Fruit fly (Drosophila melanogaster) whole organism, wandering third instar larva: Measurements from ENCODE around the gene dpr14.
A peak's percentile ranks its signal among the peaks of the same experiment; 100 is the strongest.

Experiments
- Abd-B ChIP-seq: fragments of >200 bp; optimal IDR thresholded peaks from 2 replicates; lab custom pipeline; 2017; ENCODE audit warnings: missing biosample characterization, missing genetic modification characterization
- CG32264 ChIP-seq: fragments of 200-800 bp; sonication (Bioruptor generic); optimal IDR thresholded peaks from 2 replicates; lab custom pipeline; 2016; ENCODE audit warnings: missing biosample characterization, missing genetic modification characterization
- CG9705 ChIP-seq: fragments of 200-800 bp; sonication (Bioruptor generic); optimal IDR thresholded peaks from 2 replicates; lab custom pipeline; 2018; ENCODE audit warnings: missing biosample characterization, mild to moderate bottlenecking, missing genetic modification characterization
- CrebA ChIP-seq: fragments of 200-800 bp; sonication (Bioruptor generic); optimal IDR thresholded peaks from 2 replicates; lab custom pipeline; 2016; ENCODE audit warnings: missing biosample characterization, mild to moderate bottlenecking, missing genetic modification characterization, borderline replicate concordance
- Dfd ChIP-seq: fragments of >200 bp; optimal IDR thresholded peaks from 2 replicates; lab custom pipeline; 2017; ENCODE audit warnings: missing biosample characterization, missing genetic modification characterization
- Dif ChIP-seq: fragments of 200-275, 200-300 bp; sonication (Bioruptor generic); optimal IDR thresholded peaks from 2 replicates; lab custom pipeline; 2018; ENCODE audit warnings: missing biosample characterization, missing genetic modification characterization; ENCODE audit not compliant: partially characterized antibody
- GATAd ChIP-seq: sonication (Bioruptor generic); optimal IDR thresholded peaks from 2 replicates; lab custom pipeline; 2016; ENCODE audit warnings: missing biosample characterization, missing genetic modification characterization
- HLH106 ChIP-seq: fragments of 200-800 bp; optimal IDR thresholded peaks from 3 replicates; lab custom pipeline; 2019; ENCODE audit warnings: missing biosample characterization, mild to moderate bottlenecking, missing genetic modification characterization, moderate library complexity
- Hnf4 ChIP-seq: fragments of 200-800 bp; sonication (Bioruptor generic); optimal IDR thresholded peaks from 2 replicates; lab custom pipeline; 2016; ENCODE audit warnings: missing biosample characterization, mild to moderate bottlenecking, missing genetic modification characterization
- Hr78 ChIP-seq: fragments of >200 bp; optimal IDR thresholded peaks from 2 replicates; lab custom pipeline; 2017; ENCODE audit warnings: missing biosample characterization, missing genetic modification characterization
- Hr83 ChIP-seq: fragments of 200-300 bp; sonication (Bioruptor generic); optimal IDR thresholded peaks from 2 replicates; lab custom pipeline; 2016; ENCODE audit warnings: missing biosample characterization, mild to moderate bottlenecking, missing genetic modification characterization, moderate library complexity; ENCODE audit not compliant: poor library complexity, severe bottlenecking
- Jra ChIP-seq: sonication (Bioruptor generic); optimal IDR thresholded peaks from 2 replicates; lab custom pipeline; 2016; ENCODE audit warnings: missing biosample characterization, missing genetic modification characterization
- Mio ChIP-seq: sonication (Bioruptor generic); optimal IDR thresholded peaks from 2 replicates; lab custom pipeline; 2016; ENCODE audit warnings: missing biosample characterization, missing genetic modification characterization
- Myc ChIP-seq: fragments of >200 bp; optimal IDR thresholded peaks from 2 replicates; lab custom pipeline; 2017
- N ChIP-seq: fragments of >200 bp; optimal IDR thresholded peaks from 2 replicates; lab custom pipeline; 2018; ENCODE audit warnings: missing biosample characterization, missing external identifiers, missing genetic modification characterization
- OdsH ChIP-seq: fragments of 200-800 bp; sonication (Bioruptor generic); optimal IDR thresholded peaks from 2 replicates; lab custom pipeline; 2016; ENCODE audit warnings: missing biosample characterization, mild to moderate bottlenecking, missing genetic modification characterization
- Rel ChIP-seq, 2 experiments: fragments of 200-800 bp; sonication (Bioruptor generic) in 1 of 2; optimal IDR thresholded peaks; 2 replicates in 1 of 2; 3 replicates in 1 of 2; lab custom pipeline; 2016 to 2019; ENCODE audit warnings: mild to moderate bottlenecking in 2 of 2, missing biosample characterization in 2 of 2, missing genetic modification characterization in 2 of 2, moderate library complexity in 1 of 2
- Sp1 ChIP-seq: fragments of 200-800 bp; sonication (Bioruptor generic); optimal IDR thresholded peaks from 3 replicates; lab custom pipeline; 2019; ENCODE audit warnings: missing biosample characterization, mild to moderate bottlenecking, missing genetic modification characterization, moderate library complexity
- Vsx2 ChIP-seq: fragments of 200-300, 225-300 bp; sonication (Bioruptor generic); optimal IDR thresholded peaks from 2 replicates; lab custom pipeline; 2018; ENCODE audit warnings: missing biosample characterization, missing genetic modification characterization; ENCODE audit not compliant: partially characterized antibody
- br ChIP-seq: fragments of 200-800 bp; sonication (Bioruptor generic); optimal IDR thresholded peaks from 2 replicates; lab custom pipeline; 2016; ENCODE audit warnings: missing biosample characterization, missing genetic modification characterization
- brk ChIP-seq: fragments of 200-800 bp; sonication (Bioruptor generic); optimal IDR thresholded peaks from 2 replicates; lab custom pipeline; 2016; ENCODE audit warnings: missing biosample characterization, mild to moderate bottlenecking, missing genetic modification characterization
- dl ChIP-seq, 2 experiments: fragments of 175-275, 200-275 bp in 1 of 2; fragments of 200-275 bp in 1 of 2; sonication (Bioruptor generic); optimal IDR thresholded peaks; lab custom pipeline; 2018; ENCODE audit warnings: mild to moderate bottlenecking in 2 of 2, missing biosample characterization in 2 of 2, missing genetic modification characterization in 2 of 2, moderate library complexity in 2 of 2; ENCODE audit not compliant: partially characterized antibody in 2 of 2, insufficient read depth in 1 of 2
- dmrt93B ChIP-seq: fragments of 200-800 bp; sonication (Bioruptor generic); optimal IDR thresholded peaks from 2 replicates; lab custom pipeline; 2018; ENCODE audit warnings: missing biosample characterization, mild to moderate bottlenecking, missing genetic modification characterization
- dsf ChIP-seq: sonication (Bioruptor generic); optimal IDR thresholded peaks from 2 replicates; lab custom pipeline; 2016; ENCODE audit warnings: missing biosample characterization, missing genetic modification characterization, borderline replicate concordance
- ey ChIP-seq: fragments of 200-800 bp; sonication (Bioruptor generic); optimal IDR thresholded peaks from 2 replicates; lab custom pipeline; 2016; ENCODE audit warnings: missing biosample characterization, missing genetic modification characterization
- foxo ChIP-seq, 2 experiments: fragments of 200-800 bp; sonication (Bioruptor generic); optimal IDR thresholded peaks; 2 replicates in 1 of 2; 3 replicates in 1 of 2; lab custom pipeline; 2016 to 2017; ENCODE audit warnings: missing biosample characterization in 2 of 2, missing genetic modification characterization in 2 of 2
- fru ChIP-seq: fragments of 200-800 bp; sonication (Bioruptor generic); optimal IDR thresholded peaks from 3 replicates; lab custom pipeline; 2016; ENCODE audit warnings: missing biosample characterization, mild to moderate bottlenecking, missing genetic modification characterization
- h ChIP-seq: fragments of 200-800 bp; sonication (Bioruptor generic); optimal IDR thresholded peaks from 3 replicates; lab custom pipeline; 2016; ENCODE audit warnings: missing biosample characterization, mild to moderate bottlenecking, missing genetic modification characterization
- jim ChIP-seq: fragments of 175-275, 200-325 bp; sonication (Bioruptor generic); optimal IDR thresholded peaks from 2 replicates; lab custom pipeline; 2016; ENCODE audit warnings: missing biosample characterization, mild to moderate bottlenecking, missing genetic modification characterization
- lola ChIP-seq: fragments of >200 bp; optimal IDR thresholded peaks from 2 replicates; lab custom pipeline; 2017; ENCODE audit warnings: missing biosample characterization, missing genetic modification characterization
- pan ChIP-seq: fragments of >200 bp; optimal IDR thresholded peaks from 2 replicates; lab custom pipeline; 2017
- psq ChIP-seq: fragments of 200-800 bp; sonication (Bioruptor generic); optimal IDR thresholded peaks from 3 replicates; lab custom pipeline; 2017; ENCODE audit warnings: missing biosample characterization, mild to moderate bottlenecking, missing genetic modification characterization, moderate library complexity
- rgr ChIP-seq: fragments of 200-800 bp; sonication (Bioruptor generic); optimal IDR thresholded peaks from 3 replicates; lab custom pipeline; 2016; ENCODE audit warnings: missing biosample characterization, mild to moderate bottlenecking, missing genetic modification characterization
- sage ChIP-seq: fragments of 200-800 bp; sonication (Bioruptor generic); optimal IDR thresholded peaks from 2 replicates; lab custom pipeline; 2016; ENCODE audit warnings: missing biosample characterization, mild to moderate bottlenecking, missing genetic modification characterization
- sv ChIP-seq: fragments of 200-800 bp; sonication (Bioruptor generic); optimal IDR thresholded peaks from 3 replicates; lab custom pipeline; 2016; ENCODE audit warnings: missing biosample characterization, missing genetic modification characterization
- tai ChIP-seq: sonication (Bioruptor generic); optimal IDR thresholded peaks from 2 replicates; lab custom pipeline; 2016; ENCODE audit warnings: missing biosample characterization, missing genetic modification characterization
- usp ChIP-seq: fragments of >200 bp; optimal IDR thresholded peaks from 2 replicates; lab custom pipeline; 2017; ENCODE audit warnings: missing biosample characterization, missing genetic modification characterization
- woc ChIP-seq: sonication (Bioruptor generic); optimal IDR thresholded peaks from 2 replicates; lab custom pipeline; 2016; ENCODE audit warnings: missing biosample characterization, mild to moderate bottlenecking, missing genetic modification characterization

dpr14 gene

DNA sequence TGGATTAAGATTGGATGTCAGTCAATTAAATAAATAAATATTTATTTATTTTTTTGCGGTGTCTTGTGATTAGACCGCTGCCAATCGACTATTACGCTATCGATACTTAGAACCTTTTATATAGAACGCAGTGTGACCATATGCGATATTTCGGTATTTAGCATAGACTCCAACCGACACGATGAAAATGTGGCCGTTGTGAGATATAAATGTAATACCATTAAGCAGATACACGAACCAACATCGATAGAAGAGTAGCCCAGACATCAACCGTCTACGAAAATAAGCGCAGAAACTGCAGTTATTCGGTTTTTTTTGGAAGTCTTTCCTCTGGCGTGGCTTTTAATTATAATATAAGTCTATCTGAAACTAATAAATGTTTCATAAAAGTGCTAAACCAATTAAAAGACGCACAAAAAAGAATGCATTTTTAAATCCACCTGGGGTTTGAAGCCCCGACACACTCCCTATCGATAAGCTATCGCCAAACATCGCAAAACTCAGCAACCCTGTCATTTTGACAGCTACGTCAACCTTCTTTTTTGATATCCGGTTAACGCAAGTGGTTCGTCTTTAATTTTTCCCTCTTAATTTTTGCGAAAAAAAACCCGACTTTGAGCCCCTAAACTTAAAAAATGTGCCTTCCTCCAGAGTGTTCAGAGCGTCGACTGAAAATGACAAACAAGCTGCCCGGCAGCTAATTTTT lies 25.3 kb upstream of the dpr14 start, which contains the start of the genes Dhdds and RpS14a:
Dhdds (minus strand) TSS at position 142 of the 706 bp plus-strand sequence.
RpS14a (plus strand) TSS at position 533 of the 706 bp plus-strand sequence.
- no peak for TF ChIP-seq CG32264 (GFP tag; lab: Kevin White, UChicago)
- no peak for TF ChIP-seq ey (GFP tag; lab: Kevin White, UChicago)
- no peak for TF ChIP-seq GATAd
- TF ChIP-seq brk = peak; percentile 65
- TF ChIP-seq fru (GFP tag; lab: Kevin White, UChicago) = peak; percentile 42
- TF ChIP-seq Rel (GFP tag; optimal IDR thresholded peaks at IDR 0.05; lab: Kevin White, UChicago) = no peak
- peak; percentile 0 for TF ChIP-seq Rel (tag; optimal IDR thresholded peaks at IDR 0.05; lab: Kevin White, UChicago)
- peak; percentile 10 for TF ChIP-seq Hnf4 (GFP tag; lab: Kevin White, UChicago)
- no peak for TF ChIP-seq Dfd (GFP tag; lab: Kevin White, UChicago)
- TF ChIP-seq psq (GFP tag; lab: Kevin White, UChicago) = peak; percentile 37
- TF ChIP-seq HLH106 = peak; percentile 38
- TF ChIP-seq Myc (lab: Kevin White, UChicago) = peak; percentile 60
- peak; percentile 4 for TF ChIP-seq woc (GFP tag; lab: Kevin White, UChicago)
- TF ChIP-seq sv = peak; percentile 39
- TF ChIP-seq foxo (GFP tag; optimal IDR thresholded peaks at IDR 0.05; lab: Kevin White, UChicago) = peak in 1 of 2 experiments; percentile 34
- TF ChIP-seq dsf = no peak
- TF ChIP-seq dmrt93B (GFP tag; lab: Kevin White, UChicago) = peak; percentile 81
- TF ChIP-seq OdsH (GFP tag; lab: Kevin White, UChicago) = peak; percentile 39
- TF ChIP-seq Dif (GFP tag; lab: Kevin White, UChicago) = no peak
- no peak for TF ChIP-seq CrebA (GFP tag; lab: Kevin White, UChicago)
- TF ChIP-seq N = no peak
- TF ChIP-seq Mio (GFP tag; lab: Kevin White, UChicago) = no peak
- peak; percentile 66 for TF ChIP-seq Sp1 (GFP tag; lab: Kevin White, UChicago)
- peak; percentile 48 for TF ChIP-seq br (GFP tag; lab: Kevin White, UChicago)
- peak; percentile 50 for TF ChIP-seq CG9705
- TF ChIP-seq Vsx2 (GFP tag; lab: Kevin White, UChicago) = no peak
- TF ChIP-seq h (GFP tag; lab: Kevin White, UChicago) = peak; percentile 46
- TF ChIP-seq Abd-B (GFP tag; lab: Kevin White, UChicago) = no peak
- TF ChIP-seq sage (GFP tag; lab: Kevin White, UChicago) = peak; percentile 12
- no peak for TF ChIP-seq dl (GFP tag; optimal IDR thresholded peaks at IDR 0.05; lab: Kevin White, UChicago; ENCODE audit: insufficient read depth in 1 of 2, partially characterized antibody in 2 of 2)
- TF ChIP-seq lola (GFP tag; lab: Kevin White, UChicago) = no peak
- no peak for TF ChIP-seq Jra (GFP tag; lab: Kevin White, UChicago)
- TF ChIP-seq usp (GFP tag; lab: Kevin White, UChicago) = no peak
- TF ChIP-seq jim (GFP tag; lab: Kevin White, UChicago) = no peak
- TF ChIP-seq rgr (GFP tag; lab: Kevin White, UChicago) = peak; percentile 69
- TF ChIP-seq tai (GFP tag; lab: Kevin White, UChicago) = no peak
- TF ChIP-seq pan (lab: Kevin White, UChicago) = no peak
- no peak for TF ChIP-seq Hr78
- TF ChIP-seq Hr83 (GFP tag; lab: Kevin White, UChicago) = peak; percentile 44

DNA sequence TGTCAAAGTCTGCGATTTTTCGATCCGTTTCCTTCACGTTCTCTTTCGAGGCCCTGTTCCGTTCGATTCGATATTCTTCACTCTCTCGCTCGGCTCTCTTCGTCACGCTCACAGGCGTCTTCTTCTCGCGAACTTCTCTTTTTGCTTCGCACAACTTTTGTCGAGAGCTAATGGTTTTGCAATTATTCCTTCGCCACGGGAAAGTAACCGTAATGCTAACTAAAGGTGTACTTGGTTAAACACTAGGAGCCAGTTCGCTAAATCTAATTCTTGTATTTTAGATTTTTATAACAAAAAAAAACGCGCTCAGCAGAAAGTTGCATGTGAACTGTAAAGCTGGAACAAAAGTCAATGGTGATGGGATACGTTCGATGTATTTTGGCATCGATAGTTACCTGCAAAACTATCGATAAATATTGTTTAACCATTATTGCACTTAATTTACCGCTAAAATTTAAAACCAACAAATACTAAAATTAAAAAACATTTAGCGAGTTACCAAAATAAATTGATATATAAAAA lies 23.0 kb upstream of the dpr14 start, which contains the start of gene mahe:
mahe (minus strand) TSS at position 355 of the 522 bp plus-strand sequence.
- TF ChIP-seq ey (GFP tag; lab: Kevin White, UChicago) = no peak
- no peak for TF ChIP-seq Dfd (GFP tag; lab: Kevin White, UChicago)
- no peak for TF ChIP-seq HLH106
- peak; percentile 7 to 47 for TF ChIP-seq dl (GFP tag; optimal IDR thresholded peaks at IDR 0.05; lab: Kevin White, UChicago; ENCODE audit: insufficient read depth in 1 of 2, partially characterized antibody in 2 of 2)
- peak; percentile 7 for TF ChIP-seq Mio (GFP tag; lab: Kevin White, UChicago)
- peak; percentile 8 for TF ChIP-seq Sp1 (GFP tag; lab: Kevin White, UChicago)
- TF ChIP-seq brk = peak; percentile 34
- peak; percentile 7 for TF ChIP-seq h (GFP tag; lab: Kevin White, UChicago)
- no peak for TF ChIP-seq Rel (GFP tag; optimal IDR thresholded peaks at IDR 0.05; lab: Kevin White, UChicago)
- TF ChIP-seq Rel (tag; optimal IDR thresholded peaks at IDR 0.05; lab: Kevin White, UChicago) = no peak
- TF ChIP-seq Dif (GFP tag; lab: Kevin White, UChicago) = peak; percentile 54
- TF ChIP-seq fru (GFP tag; lab: Kevin White, UChicago) = no peak
- TF ChIP-seq br (GFP tag; lab: Kevin White, UChicago) = no peak
- TF ChIP-seq rgr (GFP tag; lab: Kevin White, UChicago) = peak; percentile 4
- no peak for TF ChIP-seq tai (GFP tag; lab: Kevin White, UChicago)
- no peak for TF ChIP-seq CG9705
- TF ChIP-seq GATAd = no peak
- no peak for TF ChIP-seq CrebA (GFP tag; lab: Kevin White, UChicago)
- TF ChIP-seq woc (GFP tag; lab: Kevin White, UChicago) = no peak
- TF ChIP-seq jim (GFP tag; lab: Kevin White, UChicago) = no peak
- TF ChIP-seq foxo (GFP tag; optimal IDR thresholded peaks at IDR 0.05; lab: Kevin White, UChicago) = no peak
- no peak for TF ChIP-seq Hr83 (GFP tag; lab: Kevin White, UChicago)
- no peak for TF ChIP-seq CG32264 (GFP tag; lab: Kevin White, UChicago)
- TF ChIP-seq Hnf4 (GFP tag; lab: Kevin White, UChicago) = no peak
- no peak for TF ChIP-seq N
